Fruit fly (Drosophila melanogaster): ENCODE measurements around the gene Or63a.

Or63a gene

DNA sequence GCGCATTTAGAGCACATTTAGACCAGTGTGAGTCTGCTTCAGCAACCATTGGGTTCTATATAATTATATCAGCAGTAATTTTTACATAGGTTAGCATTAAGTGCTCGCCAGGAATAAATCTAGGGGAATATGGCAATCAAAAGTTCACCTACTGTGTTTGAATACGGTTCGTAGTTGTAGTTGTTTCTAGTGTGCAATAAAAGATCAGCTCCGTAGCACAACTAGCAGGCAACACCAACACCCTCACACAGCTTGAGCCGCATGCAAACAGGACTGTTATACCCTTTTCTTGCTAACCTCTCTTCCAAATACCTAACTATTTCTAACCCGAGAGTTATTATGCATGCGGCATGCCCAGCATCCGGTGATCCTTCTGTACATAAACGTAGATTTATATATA, 9.8 kb upstream of the Or63a start, which contains the start of gene CG32846:
Gene CG32846 (minus strand): TSS at position 101 of the 400 bp plus-strand sequence.
- TF ChIP-seq svp (GFP tag) = peak; percentile 16
- TF ChIP-seq Blimp-1 (GFP tag; optimal IDR thresholded peaks at IDR 0.05) = no peak
- no peak for TF ChIP-seq acj6 (GFP tag; optimal IDR thresholded peaks at IDR 0.05)

dm6 chr3L:2980856-2981255, 19.5 kb downstream of the Or63a start, which contains the start of gene CPT2:
TSS of gene CPT2 (plus strand) at chr3L:2981022.
- TF ChIP-seq Sox14 (GFP tag; optimal IDR thresholded peaks at IDR 0.05) (no peak), Met (GFP tag; optimal IDR thresholded peaks at IDR 0.05) (no peak), Gug (GFP tag; IDR thresholded peaks at IDR 0.05) (no peak), CG6854 (GFP tag; optimal IDR thresholded peaks at IDR 0.05) (peak; percentile 78), CG6276 (GFP tag; optimal IDR thresholded peaks at IDR 0.05) (peak; percentile 81), esn (GFP tag; optimal IDR thresholded peaks at IDR 0.05) (no peak), spab (GFP tag; optimal IDR thresholded peaks at IDR 0.05) (peak; percentile 41), CG10669 (GFP tag; optimal IDR thresholded peaks at IDR 0.05) (peak; percentile 25), CG34406 (GFP tag; optimal IDR thresholded peaks at IDR 0.05) (no peak), CG15336 (GFP tag; IDR thresholded peaks at IDR 0.05) (0 out of 2 replicates have a peak, but pooled peaks have one; percentile 27), svp (GFP tag) (no peak), CG10631 (GFP tag; optimal IDR thresholded peaks at IDR 0.05) (no peak), salr (GFP tag; optimal IDR thresholded peaks at IDR 0.05) (no peak), CG6163 (GFP tag; IDR thresholded peaks at IDR 0.05) (peak; percentile 58; the same call in 1 of the 3 replicates), lz (GFP tag; optimal IDR thresholded peaks at IDR 0.05) (no peak), CG6808 (GFP tag; optimal IDR thresholded peaks at IDR 0.05) (peak; percentile 56), eg (GFP tag; IDR thresholded peaks at IDR 0.05) (peak; percentile 23; the same call in 1 of the 3 replicates), CG9139 (GFP tag; optimal IDR thresholded peaks at IDR 0.05) (peak; percentile 46), Hr4 (GFP tag; optimal IDR thresholded peaks at IDR 0.05) (no peak), Blimp-1 (GFP tag; optimal IDR thresholded peaks at IDR 0.05) (no peak)

DNA sequence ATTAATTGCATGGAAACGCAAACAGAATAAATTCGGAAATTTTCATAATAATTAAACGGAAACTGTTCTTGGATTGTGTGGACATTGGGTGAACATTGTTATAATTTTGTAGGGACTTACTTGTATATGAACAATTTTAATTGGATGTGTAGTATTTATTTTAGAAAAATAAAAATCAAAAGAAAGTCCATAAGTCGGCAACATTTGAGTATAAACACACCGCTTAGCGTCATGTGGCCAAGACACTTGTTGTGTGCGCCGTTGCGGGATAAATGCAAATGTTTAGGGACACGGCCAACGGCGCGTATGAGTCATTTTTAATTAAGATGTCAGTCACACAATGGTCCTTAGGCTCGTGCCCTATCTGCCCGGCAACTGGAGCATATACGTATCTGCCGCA, 25.0 kb downstream of the Or63a start:
- TF ChIP-seq CG32006 (GFP tag; optimal IDR thresholded peaks at IDR 0.05) = no peak

DNA sequence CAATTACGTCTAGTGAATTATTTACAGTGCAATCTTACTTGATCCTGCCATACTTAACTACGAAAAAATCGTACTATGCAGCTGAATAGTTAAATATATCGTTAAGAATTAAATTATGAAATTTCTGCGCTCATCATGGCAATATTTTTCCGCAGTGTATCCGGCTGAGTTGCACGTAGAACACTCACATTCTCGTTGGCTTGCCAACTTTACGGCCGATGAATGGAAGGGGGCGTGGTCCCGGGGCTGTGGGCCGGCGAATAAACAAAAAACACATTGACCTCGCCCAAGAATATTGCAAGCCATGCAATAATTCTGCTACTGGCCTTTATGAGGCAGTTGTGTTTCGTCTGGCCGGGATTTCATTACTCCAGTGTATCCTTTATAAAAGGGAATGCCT, 26.4 kb downstream of the Or63a start:
- TF ChIP-seq svp (GFP tag) (peak; percentile 33), Gug (GFP tag; IDR thresholded peaks at IDR 0.05) (no peak)

DNA sequence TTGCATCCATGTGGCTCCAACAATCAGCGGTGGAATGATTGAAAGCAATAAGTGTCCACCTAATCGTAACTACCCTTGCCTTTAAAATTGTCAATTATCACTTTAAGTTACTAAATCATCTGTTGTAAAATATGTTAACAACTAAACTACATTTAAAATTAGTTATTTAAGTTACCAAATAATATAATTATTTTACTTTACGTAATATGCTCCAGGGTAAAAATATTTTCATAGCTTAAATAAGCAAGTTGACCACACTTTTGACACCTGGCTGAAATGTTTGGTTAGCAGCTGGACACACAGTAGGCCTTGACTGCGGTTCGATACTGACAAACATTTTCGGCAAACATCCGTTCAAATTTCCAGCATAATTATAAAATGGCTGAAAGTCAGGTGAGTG, 33.5 kb downstream of the Or63a start, which contains the start of gene CG2113:
Gene CG2113 (plus strand): TSS at position 301 of the 400 bp plus-strand sequence.
- TF ChIP-seq cyc (GFP tag; optimal IDR thresholded peaks at IDR 0.05) (no peak), CG8632 (GFP tag; optimal IDR thresholded peaks at IDR 0.05) (no peak), CG6854 (GFP tag; optimal IDR thresholded peaks at IDR 0.05) (no peak), Hr4 (GFP tag; optimal IDR thresholded peaks at IDR 0.05) (no peak), CG11294 (GFP tag; IDR thresholded peaks at IDR 0.05) (no peak), topi (GFP tag; optimal IDR thresholded peaks at IDR 0.05) (no peak), dac (GFP tag; optimal IDR thresholded peaks at IDR 0.05) (no peak), Lpt (GFP tag; optimal IDR thresholded peaks at IDR 0.05) (no peak), CG9139 (GFP tag; optimal IDR thresholded peaks at IDR 0.05) (no peak), OdsH (GFP tag; optimal IDR thresholded peaks at IDR 0.05) (no peak), CG3919 (GFP tag; optimal IDR thresholded peaks at IDR 0.05) (no peak), svp (GFP tag) (no peak), CG11902 (GFP tag; optimal IDR thresholded peaks at IDR 0.05) (no peak), salr (GFP tag; optimal IDR thresholded peaks at IDR 0.05) (no peak), CG11762 (GFP tag; optimal IDR thresholded peaks at IDR 0.05; ENCODE audit: insufficient read depth) (no peak)

DNA sequence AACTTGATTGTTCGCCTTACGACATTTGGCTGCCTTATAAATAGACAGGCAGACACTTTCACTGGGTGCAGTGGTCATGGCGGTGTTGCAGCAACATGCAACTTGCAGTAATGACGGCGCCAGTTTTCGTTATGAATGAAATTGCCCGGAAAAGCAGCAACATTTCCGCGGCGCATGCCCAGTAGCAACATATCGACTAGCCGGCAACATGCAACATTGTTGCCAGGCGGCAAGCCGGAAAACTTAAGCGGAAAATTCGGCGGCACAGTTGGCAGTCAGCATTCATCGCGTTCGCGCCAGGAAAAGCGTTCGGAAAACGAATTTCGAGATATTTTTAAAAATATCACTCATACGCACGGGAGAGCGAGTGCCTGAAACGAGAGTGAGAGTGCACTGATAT, 40.1 kb downstream of the Or63a start, which contains the start of gene FMRFaR:
Gene FMRFaR (plus strand): TSS at position 272 of the 400 bp plus-strand sequence.
- 0 out of 3 replicates have a peak, but pooled peaks have one; percentile 19 for TF ChIP-seq eg (GFP tag; IDR thresholded peaks at IDR 0.05)
- TF ChIP-seq CG9139 (GFP tag; optimal IDR thresholded peaks at IDR 0.05) = no peak

Measured in whole organism, prepupa.